Worm (Caenorhabditis elegans) whole organism, L3 larva: ENCODE data around the gene Y67D8B.5.

Experiments
- jun-1 ChIP-seq: fragments of 150-350 bp; optimal IDR thresholded peaks from 2 replicates; lab custom pipeline; 2014; ENCODE audit warnings: missing biosample characterization, missing genetic modification reagents, missing genetic modification characterization
- nfya-1 ChIP-seq: sonication (generic microtip); optimal IDR thresholded peaks from 2 replicates; lab custom pipeline; 2017; ENCODE audit warnings: missing genetic modification characterization, mild to moderate bottlenecking, missing compliant biosample characterization, antibody characterized with exemption, moderate library complexity; ENCODE audit not compliant: insufficient read depth
- nhr-67 ChIP-seq: fragments of 150-350 bp; optimal IDR thresholded peaks from 2 replicates; lab custom pipeline; 2014; ENCODE audit warnings: missing biosample characterization, missing genetic modification characterization
- skn-1 ChIP-seq: fragments of 150-350 bp; optimal IDR thresholded peaks from 2 replicates; lab custom pipeline; 2014; ENCODE audit warnings: missing biosample characterization, missing genetic modification characterization
- unc-39 ChIP-seq: sonication (generic microtip); optimal IDR thresholded peaks from 4 replicates; lab custom pipeline; 2017; ENCODE audit warnings: missing biosample characterization, missing genetic modification characterization
- unc-62 ChIP-seq: fragments of 150-350 bp; sonication (generic microtip); optimal IDR thresholded peaks from 4 replicates; lab custom pipeline; 2014; ENCODE audit warnings: missing biosample characterization, missing genetic modification reagents, missing genetic modification characterization

ce11 chrIV:3232694-3233372 is 30.7 kb downstream of the Y67D8B.5 start:
- peak; percentile 62 for TF ChIP-seq nfya-1
- TF ChIP-seq unc-62 (GFP tag; lab: Kevin White, UChicago): no peak
- TF ChIP-seq nhr-67 (tag; lab: Kevin White, UChicago): no peak
- no peak for TF ChIP-seq unc-39 (tag; lab: Kevin White, UChicago)
- peak; percentile 9 for TF ChIP-seq jun-1 (tag; lab: Kevin White, UChicago)
- TF ChIP-seq skn-1 (tag; lab: Kevin White, UChicago): no peak
